Worm (Caenorhabditis elegans): ENCODE measurements around the gene C01G12.3.

C01G12.3 gene

DNA sequence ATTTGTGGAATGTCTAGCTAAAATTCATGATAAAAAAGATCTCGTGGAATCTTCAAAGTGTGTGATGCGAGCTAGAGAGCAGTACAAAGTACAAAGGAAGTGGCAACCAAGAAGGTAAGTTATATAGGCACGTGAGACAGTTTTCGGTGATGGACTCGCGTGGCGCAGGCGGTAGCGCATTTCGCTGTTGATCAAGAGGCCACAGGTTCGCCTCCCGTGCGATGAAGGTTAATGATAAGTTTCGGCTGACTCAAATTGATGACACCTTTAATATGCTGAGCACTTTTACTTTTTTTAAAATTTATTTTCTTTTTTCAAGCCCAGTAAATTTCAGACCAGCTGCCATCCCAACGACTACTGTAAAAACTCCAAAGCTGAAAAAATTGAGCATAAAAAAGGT lies 34.8 kb upstream of the C01G12.3 start (continued):
- TF ChIP-seq ztf-7 (tag; optimal IDR thresholded peaks at IDR 0.05) (no peak), lsy-2 (tag; optimal IDR thresholded peaks at IDR 0.05) (peak in 1 of 2 experiments; percentile 15), nhr-48 (tag; optimal IDR thresholded peaks at IDR 0.05) (peak; percentile 48), ceh-20 (GFP tag; IDR thresholded peaks at IDR 0.05) (peak; percentile 64), lin-13 (GFP tag; optimal IDR thresholded peaks at IDR 0.05) (no peak), Y48G9A.11 (GFP tag; IDR thresholded peaks at IDR 0.05) (peak; percentile 46; the same call in 1 of the 2 replicates), daf-8 (GFP tag; IDR thresholded peaks at IDR 0.05) (no peak), ceh-44 (GFP tag; IDR thresholded peaks at IDR 0.05) (0 out of 2 replicates have a peak, but pooled peaks have one; percentile 28), nhr-77 (tag; optimal IDR thresholded peaks at IDR 0.05) (no peak), egl-43 (GFP tag; IDR thresholded peaks at IDR 0.05) (peak; percentile 92), nhr-10 (tag; optimal IDR thresholded peaks at IDR 0.05) (no peak), nhr-41 (GFP tag; IDR thresholded peaks at IDR 0.05) (peak; percentile 82; the same call in 1 of the 2 replicates), ZK546.5 (tag; optimal IDR thresholded peaks at IDR 0.05) (no peak)

DNA sequence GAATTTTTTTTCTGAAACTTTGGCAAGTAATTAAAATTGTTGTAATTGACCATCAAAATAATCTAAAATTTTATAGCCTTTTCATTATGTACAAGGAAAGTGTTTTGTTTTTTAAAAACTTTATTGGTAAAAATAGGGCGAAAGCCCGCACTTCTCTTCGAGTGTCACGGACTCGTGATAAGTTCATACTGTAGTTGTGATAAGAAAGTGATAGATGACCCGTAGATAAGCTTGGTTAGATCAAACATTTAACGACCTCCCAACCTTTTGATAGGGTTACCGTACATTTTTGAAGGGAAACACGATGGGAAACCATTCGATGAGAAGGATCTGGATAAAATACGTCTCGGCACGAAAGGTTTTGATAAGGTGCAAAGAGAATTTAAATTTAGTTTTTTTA lies 34.3 kb upstream of the C01G12.3 start:
- TF ChIP-seq nhr-77 (tag; optimal IDR thresholded peaks at IDR 0.05) = peak; percentile 17
- peak; percentile 79 for TF ChIP-seq aha-1 (tag)
- peak; percentile 62 for TF ChIP-seq nhr-28 (tag; optimal IDR thresholded peaks at IDR 0.05)
- TF ChIP-seq dve-1 (tag; optimal IDR thresholded peaks at IDR 0.05; ENCODE audit: insufficient read depth) = peak; percentile 76
- peak in 1 of 2 experiments; percentile 69 for TF ChIP-seq lsy-2 (tag; optimal IDR thresholded peaks at IDR 0.05)
- TF ChIP-seq F26F4.8 (GFP tag; conservative IDR thresholded peaks at IDR 0.05) = no peak
- peak; percentile 19 for TF ChIP-seq hlh-30 (tag; optimal IDR thresholded peaks at IDR 0.05; ENCODE audit: insufficient read depth)
- no peak for TF ChIP-seq vab-7 (GFP tag; IDR thresholded peaks at IDR 0.05)

DNA sequence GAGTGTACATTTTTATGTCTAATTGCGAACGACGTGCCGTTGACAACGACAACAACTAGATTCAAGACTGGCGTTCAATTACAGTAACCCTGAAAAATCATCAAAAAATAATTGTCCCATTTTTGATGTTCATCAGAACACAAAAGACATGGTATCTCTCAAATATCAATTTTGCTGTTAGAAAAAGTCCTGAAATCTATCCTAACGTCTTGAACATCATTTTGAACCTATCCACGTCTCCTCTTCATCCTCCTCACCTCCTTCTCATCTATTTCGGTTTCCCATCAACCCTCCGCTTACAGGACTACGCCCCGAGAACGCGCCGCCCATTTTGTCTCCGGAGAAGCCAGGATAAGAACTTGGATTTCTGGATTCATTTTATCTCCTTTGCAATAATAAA lies 33.6 kb upstream of the C01G12.3 start, which contains the start of gene mltn-9:
mltn-9 (plus strand) TSS at position 301 of the 400 bp plus-strand sequence.
- no peak for TF ChIP-seq nhr-237 (tag; optimal IDR thresholded peaks at IDR 0.05)
- no peak for TF ChIP-seq sdz-12 (GFP tag; optimal IDR thresholded peaks at IDR 0.05)
- no peak for TF ChIP-seq F49E8.2 (tag; optimal IDR thresholded peaks at IDR 0.05; ENCODE audit: borderline replicate concordance)
- no peak for TF ChIP-seq pqm-1 (tag; optimal IDR thresholded peaks at IDR 0.05)
- TF ChIP-seq lin-13 (GFP tag; optimal IDR thresholded peaks at IDR 0.05) = no peak
- TF ChIP-seq lir-3 (tag; optimal IDR thresholded peaks at IDR 0.05) = no peak
- TF ChIP-seq attf-4 (tag; optimal IDR thresholded peaks at IDR 0.05) = no peak

DNA sequence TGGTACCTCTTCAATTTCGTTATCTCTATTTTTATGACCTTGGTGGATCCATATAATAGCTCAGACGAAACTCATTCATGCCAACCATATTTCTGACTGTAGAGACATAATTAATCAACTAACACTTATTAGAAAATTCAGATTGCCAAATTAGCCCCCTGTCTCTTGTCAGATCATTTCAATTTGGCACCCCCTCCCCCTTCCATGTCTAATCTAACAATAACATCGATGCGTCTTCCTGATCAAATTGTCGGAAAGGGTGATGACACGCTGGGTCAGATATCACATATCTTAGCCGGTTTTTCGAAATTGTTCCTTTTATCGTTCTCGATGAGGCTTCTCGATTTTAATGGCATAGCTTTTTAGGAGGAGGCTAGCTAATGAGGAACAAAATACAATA lies 29.2 kb upstream of the C01G12.3 start:
- TF ChIP-seq T26A8.4 (GFP tag; IDR thresholded peaks at IDR 0.05) (0 out of 2 replicates have a peak, but pooled peaks have one; percentile 17), aha-1 (tag) (peak; percentile 50), nhr-25 (tag; optimal IDR thresholded peaks at IDR 0.05; ENCODE audit: borderline replicate concordance, insufficient read depth) (no peak), R02D3.7 (tag; optimal IDR thresholded peaks at IDR 0.05) (no peak), lim-7 (GFP tag; IDR thresholded peaks at IDR 0.05) (no peak), nhr-77 (tag; optimal IDR thresholded peaks at IDR 0.05) (no peak)

DNA sequence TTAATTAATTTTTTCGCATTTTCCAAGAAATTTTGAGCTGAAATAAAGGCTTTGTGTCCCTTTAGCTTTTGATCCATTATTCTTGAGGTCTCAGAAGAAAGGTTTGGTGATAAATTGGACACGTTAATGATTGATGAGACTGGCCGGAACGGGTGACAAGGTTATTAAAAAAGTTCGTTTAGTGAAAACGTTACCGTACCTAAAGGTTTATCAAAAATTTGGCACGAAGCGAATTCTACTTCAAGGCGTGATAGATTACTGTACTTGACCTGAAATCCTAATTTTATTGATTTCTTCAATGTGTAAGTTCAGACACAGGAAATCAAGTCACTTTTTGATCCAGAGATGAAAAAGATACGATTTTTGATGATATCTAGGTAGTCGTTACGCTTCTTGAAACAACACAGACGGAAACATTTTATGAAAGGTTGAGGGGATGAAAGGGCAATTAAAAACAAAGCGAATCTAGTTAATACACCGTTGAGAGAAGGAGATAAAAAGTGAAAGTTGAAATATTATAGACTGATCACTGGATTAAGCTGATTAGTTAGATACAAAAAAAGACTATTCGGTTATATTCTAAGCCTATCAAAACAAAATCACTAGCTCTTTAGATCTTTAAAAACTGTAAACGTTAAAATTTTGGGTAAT lies 28.5 kb upstream of the C01G12.3 start:
- TF ChIP-seq ama-1 (optimal IDR thresholded peaks at IDR 0.05) = peak; percentile 91
- no peak for TF ChIP-seq mxl-2 (GFP tag; conservative IDR thresholded peaks at IDR 0.05)
- peak in 1 of 2 experiments; percentile 28 for TF ChIP-seq lsy-2 (tag; optimal IDR thresholded peaks at IDR 0.05)
- no peak for TF ChIP-seq tag-97 (GFP tag; IDR thresholded peaks at IDR 0.05)
- peak; percentile 43 for TF ChIP-seq mep-1 (tag; optimal IDR thresholded peaks at IDR 0.05)
- peak; percentile 77 for TF ChIP-seq aha-1 (tag)
- TF ChIP-seq F49E8.2 (tag; optimal IDR thresholded peaks at IDR 0.05; ENCODE audit: borderline replicate concordance) = no peak
- peak; percentile 54 for TF ChIP-seq nhr-6 (tag; optimal IDR thresholded peaks at IDR 0.05)
- TF ChIP-seq nhr-77 (tag; optimal IDR thresholded peaks at IDR 0.05) = peak; percentile 29
